Fruit fly (Drosophila melanogaster) Kc167 (cell line): ENCODE data around the gene Srp72.

Experiments used
- Myc ChIP-seq: fragments of >200 bp; optimal IDR thresholded peaks from 2 replicates; lab custom pipeline; 2017; ENCODE audit warnings: missing external identifiers
- Sin3A ChIP-seq: fragments of >200 bp; optimal IDR thresholded peaks from 2 replicates; lab custom pipeline; 2018; ENCODE audit warnings: missing external identifiers
- h ChIP-seq: fragments of >200 bp; optimal IDR thresholded peaks from 3 replicates; lab custom pipeline; 2018; ENCODE audit warnings: missing external identifiers
- insv ChIP-seq: fragments of >200 bp; optimal IDR thresholded peaks from 3 replicates; lab custom pipeline; 2018; ENCODE audit warnings: missing external identifiers
- psq ChIP-seq: fragments of >200 bp; optimal IDR thresholded peaks from 2 replicates; lab custom pipeline; 2017; ENCODE audit warnings: missing external identifiers
- ttk ChIP-seq: sonication (Bioruptor generic); optimal IDR thresholded peaks from 2 replicates; lab custom pipeline; 2017; ENCODE audit warnings: missing external identifiers

Gene Srp72

DNA sequence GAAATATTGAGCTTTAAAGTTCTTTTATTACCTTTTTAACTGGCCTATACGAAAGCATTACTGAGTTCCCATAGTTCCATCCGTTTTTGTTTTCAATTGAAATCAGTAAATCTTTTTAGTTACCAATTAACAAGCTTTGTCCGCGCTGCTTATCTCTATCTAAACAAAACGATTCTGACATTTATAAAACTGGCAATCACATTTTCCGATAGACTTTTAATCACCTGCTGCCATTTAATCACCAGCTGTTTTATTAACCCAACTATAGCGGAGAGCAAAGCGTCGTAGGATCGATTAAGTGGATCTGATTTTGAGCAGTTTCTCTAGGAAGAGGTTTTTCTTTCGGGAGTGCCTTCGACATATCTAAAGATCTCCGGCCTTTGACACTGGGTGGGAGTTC lies 14.1 kb downstream of the Srp72 start:
- TF ChIP-seq h: no peak
- TF ChIP-seq Sin3A: no peak
- no peak for TF ChIP-seq insv (lab: Kevin White, UChicago)

DNA sequence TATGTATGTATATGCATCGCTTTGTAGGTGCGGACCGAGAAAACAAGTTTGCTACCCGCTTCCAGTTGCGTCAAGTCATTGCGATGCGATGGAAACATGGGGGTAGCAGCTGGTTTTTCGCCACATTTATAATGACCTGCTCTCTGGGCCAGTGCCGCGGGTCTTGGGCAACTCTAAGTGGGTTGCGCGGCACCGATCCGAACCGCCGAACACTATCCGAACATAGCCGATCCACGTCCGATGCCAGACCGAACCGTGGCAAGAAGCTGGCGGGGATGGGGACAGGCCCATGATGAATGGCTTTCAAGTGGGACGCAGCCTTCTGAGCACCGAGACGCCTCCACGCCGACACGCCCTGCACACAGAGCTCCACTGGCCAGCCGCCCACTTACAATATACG lies 15.6 kb downstream of the Srp72 start:
- TF ChIP-seq Sin3A: no peak
- no peak for TF ChIP-seq insv (lab: Kevin White, UChicago)
- TF ChIP-seq psq (lab: Kevin White, UChicago): no peak
- no peak for TF ChIP-seq ttk
- no peak for TF ChIP-seq Myc

DNA sequence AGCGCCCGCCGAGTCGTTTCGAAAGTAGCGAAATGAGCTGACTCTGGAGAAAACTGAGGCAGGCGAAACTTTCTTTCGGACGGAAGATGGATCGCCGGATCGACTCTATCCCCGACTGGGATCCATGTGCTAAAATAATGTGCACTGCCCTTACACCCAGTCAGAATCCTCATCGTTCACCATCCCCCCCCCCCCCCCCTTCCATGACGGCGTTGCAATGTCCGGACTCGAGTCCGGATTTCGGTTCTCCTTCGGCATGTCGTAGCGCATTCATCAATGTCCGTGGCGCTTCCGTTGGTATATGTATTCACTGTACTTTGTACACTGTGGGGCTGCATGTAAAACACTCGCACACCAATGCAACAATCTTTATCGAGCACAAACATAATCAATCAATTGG lies 16.6 kb downstream of the Srp72 start:
- TF ChIP-seq psq (lab: Kevin White, UChicago) (no peak), h (no peak), Sin3A (no peak), ttk (no peak), Myc (no peak), insv (lab: Kevin White, UChicago) (no peak)

DNA sequence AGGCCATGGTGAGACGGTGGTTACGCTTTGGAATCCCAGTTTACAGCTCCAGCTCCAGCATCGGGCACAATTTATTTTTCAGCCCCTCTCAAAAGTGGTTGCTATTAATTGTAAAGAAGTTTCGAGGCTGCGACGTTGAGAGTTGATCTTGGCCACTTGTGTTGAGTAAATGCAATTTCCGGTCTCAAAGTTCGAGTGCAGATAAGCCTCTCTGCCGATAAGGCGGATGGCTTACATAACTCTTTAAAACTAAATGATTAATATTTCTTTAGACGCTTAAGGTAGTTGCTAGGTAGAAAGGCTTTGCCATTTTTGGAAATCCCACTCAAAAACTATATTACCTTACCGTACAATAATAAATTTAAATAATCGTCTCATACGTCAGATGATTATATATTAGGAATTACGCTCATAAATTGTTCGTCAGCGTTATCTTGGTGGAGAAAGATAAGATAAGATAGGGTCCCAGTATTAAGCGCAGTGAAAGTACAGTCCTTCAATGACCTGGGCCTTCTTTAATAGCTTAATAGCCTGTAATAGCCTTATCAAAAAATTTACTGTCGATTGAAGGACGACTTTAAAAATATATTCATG lies 17.1 kb downstream of the Srp72 start:
- TF ChIP-seq ttk: no peak

DNA sequence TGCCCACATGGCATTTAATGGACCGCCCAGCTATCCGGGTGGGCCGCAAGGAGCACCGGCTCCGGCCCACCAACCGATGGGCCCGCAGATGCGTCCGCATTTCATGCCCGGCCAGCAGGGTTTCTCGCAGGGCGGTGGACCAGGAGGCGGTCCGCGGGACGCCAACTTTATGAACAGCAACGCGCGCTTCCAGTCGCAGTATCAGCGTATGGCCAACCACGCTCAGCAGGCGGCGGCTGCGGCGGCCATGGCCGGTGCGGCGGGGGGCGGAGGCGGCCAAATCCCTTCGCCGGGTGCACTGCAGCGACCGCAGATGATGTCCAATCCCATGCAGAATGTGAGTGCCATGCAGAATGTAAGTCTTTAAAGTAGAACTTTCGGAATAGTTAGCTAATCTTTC lies 19.7 kb downstream of the Srp72 start:
- TF ChIP-seq Sin3A (no peak), Myc (no peak), psq (lab: Kevin White, UChicago) (no peak), h (no peak), ttk (no peak), insv (lab: Kevin White, UChicago) (no peak)

DNA sequence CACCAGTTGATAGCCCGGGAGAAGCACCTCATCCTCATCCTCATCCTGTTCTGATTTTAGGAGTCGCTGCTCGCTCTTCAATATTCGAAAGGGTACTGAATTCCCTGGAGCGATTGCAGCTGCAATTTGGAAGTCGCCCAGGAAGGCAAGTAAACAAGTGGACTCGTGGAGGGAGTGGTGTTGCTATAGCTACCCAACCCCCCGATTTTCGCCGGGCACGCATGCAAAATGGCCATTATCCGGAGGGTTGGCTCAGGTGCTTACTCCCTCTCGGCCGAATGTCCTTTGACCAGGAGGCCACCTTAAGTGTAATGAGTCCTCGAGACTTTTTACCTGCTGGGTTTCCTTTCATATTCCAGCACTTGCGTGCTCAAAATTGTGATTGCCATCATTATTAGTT lies 28.3 kb downstream of the Srp72 start, which contains the start of gene CG15923:
CG15923 (minus strand) TSS at position 101 of the 400 bp plus-strand sequence.
- TF ChIP-seq Sin3A (no peak), ttk (no peak), psq (lab: Kevin White, UChicago) (no peak), Myc (no peak), insv (lab: Kevin White, UChicago) (no peak), h (no peak)

DNA sequence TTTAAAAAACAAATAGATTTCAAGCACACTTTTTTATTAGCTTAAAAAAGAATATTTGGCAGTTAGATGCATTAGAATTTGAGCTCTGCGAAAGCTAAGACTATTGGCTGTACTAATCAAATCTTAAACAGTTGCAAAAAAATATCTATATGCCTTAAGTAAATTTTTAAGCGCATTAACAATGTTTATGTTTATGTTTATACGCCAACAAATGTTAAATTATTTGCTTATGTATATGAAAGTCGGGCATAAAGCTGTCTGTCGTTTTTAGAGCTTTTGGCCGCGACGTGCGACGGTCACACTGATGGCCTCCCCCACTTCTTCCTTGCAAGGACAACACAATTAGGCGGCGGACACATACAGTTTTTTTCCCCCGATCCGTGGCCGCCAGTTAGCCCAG lies 29.1 kb downstream of the Srp72 start, which contains the start of gene CG5466:
CG5466 (plus strand) TSS at position 301 of the 400 bp plus-strand sequence.
- TF ChIP-seq insv (lab: Kevin White, UChicago) (no peak), ttk (no peak), Sin3A (no peak)

DNA sequence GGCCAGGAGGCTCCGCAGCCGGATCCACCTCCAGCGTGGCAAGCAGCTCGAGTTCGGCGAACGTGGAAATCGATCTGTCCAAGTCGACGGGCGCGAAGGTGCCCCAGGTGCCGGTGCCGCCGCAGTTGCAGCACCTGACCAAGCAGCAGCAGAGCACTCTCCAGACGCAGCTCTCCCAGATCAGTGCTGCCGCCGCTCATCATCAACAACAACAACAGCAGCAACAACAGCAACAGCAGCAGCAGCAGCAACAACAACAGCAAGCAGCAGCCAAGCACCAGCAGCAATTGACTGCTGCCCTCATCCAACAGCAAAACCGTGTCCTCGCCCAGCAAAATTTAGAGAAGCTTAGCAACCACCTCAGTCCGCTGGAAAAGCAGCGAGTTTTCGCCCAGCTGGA lies 30.4 kb downstream of the Srp72 start:
- TF ChIP-seq Myc (no peak), insv (lab: Kevin White, UChicago) (no peak), ttk (no peak), psq (lab: Kevin White, UChicago) (no peak), h (no peak), Sin3A (no peak)

DNA sequence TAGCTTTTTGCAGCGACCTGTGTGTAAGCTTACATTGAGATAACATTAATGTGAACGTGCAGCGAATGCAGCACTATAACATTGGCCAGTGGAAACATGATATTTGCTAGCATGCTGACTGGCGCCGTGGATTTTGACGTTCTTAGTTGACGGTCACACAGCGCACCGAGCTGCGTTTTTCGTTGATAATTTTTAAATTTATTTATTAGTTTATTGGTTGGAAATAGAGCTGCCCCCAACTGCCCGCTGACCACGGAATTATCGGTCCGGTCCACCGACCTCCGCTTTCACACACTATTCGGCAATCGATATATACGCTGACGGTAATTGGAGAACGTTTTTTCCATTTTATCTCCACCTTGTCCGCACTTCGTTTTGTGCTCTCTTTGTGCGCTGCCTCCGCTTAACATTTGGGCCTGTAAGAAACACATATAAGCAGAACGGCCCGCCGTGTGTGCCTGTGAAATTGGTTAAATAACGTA lies 33.3 kb downstream of the Srp72 start, which contains the start of gene H:
H (plus strand) TSS at position 134 of the 482 bp plus-strand sequence.
- TF ChIP-seq ttk (no peak), psq (lab: Kevin White, UChicago) (no peak)

DNA sequence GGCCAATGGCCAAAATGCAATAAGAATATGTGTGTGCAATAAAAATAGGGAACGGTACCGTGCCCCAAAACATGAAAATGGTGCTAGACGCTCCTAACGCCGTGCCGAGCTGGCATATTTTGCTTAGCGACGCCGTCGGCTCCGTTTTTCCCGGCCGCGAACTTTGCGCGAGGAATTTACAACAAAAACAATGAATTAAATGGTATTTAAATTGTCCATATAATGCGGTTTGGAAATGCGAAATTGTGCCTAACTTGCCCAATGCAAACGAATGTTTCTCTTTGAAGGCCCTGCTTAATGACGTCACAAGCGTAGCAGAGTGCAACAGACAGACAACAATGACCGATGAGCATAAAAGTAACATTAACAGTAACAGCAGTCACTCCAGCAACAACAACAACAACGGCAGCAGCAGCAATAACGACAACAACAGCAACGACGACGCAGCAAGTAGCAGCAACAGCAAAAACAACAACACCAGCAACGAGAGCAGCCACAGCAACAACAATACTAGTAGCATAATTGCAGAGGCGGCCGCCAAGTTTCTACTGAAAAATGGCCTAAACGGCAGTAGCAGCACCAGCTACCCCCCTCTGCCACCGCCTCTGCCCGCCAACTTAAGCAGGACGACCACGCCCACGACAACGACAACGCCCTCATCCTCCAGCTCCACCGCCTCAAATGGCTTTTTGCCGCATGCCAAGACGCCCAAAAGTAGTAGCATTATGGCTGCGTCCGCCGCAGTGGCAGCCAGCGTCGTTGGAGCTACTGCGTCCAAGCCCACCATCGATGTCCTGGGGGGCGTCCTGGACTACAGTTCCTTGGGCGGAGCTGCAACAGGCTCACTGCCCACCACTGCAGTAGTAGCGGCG lies 34.0 kb downstream of the Srp72 start:
- no peak for TF ChIP-seq Myc
- no peak for TF ChIP-seq psq (lab: Kevin White, UChicago)
- no peak for TF ChIP-seq insv (lab: Kevin White, UChicago)
- no peak for TF ChIP-seq Sin3A
- no peak for TF ChIP-seq ttk

DNA sequence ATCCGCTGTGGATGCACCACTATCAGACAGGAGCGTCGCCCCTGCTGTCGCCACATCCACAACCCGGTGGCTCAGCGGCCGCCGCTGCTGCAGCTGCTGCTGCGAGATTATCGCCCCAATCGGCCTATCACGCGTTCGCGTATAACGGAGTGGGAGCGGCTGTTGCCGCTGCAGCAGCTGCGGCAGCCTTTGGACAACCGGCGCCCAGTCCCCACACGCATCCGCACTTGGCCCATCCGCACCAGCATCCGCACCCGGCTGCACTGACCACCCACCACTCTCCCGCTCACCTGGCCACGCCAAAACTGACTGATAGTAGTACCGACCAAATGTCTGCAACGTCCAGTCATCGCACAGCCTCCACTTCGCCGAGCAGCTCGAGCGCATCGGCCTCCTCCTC lies 37.6 kb downstream of the Srp72 start:
- no peak for TF ChIP-seq ttk
- TF ChIP-seq psq (lab: Kevin White, UChicago): no peak
- no peak for TF ChIP-seq insv (lab: Kevin White, UChicago)
- TF ChIP-seq h: no peak
- no peak for TF ChIP-seq Sin3A
- no peak for TF ChIP-seq Myc

DNA sequence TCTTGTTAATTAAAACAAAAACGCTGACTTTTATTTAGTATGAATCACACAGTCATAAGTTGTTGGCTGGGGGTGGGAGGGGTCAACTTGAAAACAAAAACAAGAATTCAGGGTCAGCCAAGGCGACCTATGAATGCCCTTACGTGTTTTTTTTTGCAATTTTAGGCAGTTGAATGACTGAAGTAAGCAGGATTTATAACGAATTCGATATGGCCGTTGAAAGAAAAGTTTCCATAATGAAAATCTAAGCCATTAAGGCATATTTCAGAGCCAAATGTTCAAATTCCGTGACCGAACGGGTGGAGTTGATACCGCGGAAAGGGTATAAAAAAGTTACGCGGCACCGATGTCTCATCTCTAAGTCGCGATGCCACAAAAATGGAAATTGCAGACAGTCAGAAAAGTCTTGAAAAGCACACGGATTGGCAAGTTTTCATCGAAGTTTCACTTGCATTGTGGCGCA lies 45.5 kb downstream of the Srp72 start:
- no peak for TF ChIP-seq h
- no peak for TF ChIP-seq Myc
- no peak for TF ChIP-seq insv (lab: Kevin White, UChicago)
- TF ChIP-seq Sin3A: no peak
- TF ChIP-seq ttk: no peak
- TF ChIP-seq psq (lab: Kevin White, UChicago): no peak

DNA sequence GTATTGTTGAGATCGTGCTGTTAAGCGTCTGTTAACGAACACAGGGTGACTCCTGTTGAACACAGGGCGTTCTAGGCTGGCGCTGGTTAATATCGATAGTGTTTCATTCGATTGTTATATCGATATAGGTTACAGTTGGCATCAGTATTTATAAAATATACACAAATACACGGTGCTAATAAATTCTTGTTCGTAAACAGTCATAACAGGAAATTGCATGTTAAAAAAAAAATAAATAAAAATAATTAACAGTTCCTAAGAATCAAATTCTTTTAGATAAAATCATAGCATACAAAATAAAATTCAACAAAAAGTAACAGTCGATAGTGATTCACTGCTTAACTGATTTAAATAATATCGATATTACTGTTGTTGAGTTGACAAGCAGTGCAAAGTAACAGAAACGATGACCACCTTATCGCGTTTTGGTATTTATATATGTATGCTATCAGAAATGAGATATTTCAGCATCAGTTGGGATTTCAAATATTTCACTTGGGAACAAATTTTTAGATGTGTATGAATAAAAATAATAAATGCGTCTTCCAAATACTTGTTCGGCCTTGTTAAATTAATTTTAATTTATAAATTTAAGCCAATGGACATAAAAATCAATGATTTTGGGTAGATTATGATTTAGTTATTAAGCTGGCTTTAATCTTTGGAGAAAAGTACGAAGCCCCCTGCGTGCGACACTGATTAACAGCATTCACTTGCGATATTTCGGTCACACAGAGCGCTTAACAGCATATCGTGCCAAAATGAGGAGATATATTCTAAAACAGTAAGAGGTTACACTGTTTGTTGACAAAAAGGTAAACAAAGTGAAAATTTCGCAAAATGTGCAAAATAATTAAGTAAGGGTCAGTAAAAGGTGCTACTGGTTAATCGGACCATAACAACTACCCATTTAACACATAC lies 46.4 kb downstream of the Srp72 start, which contains the start of the genes Pi3K92E and Lrrk:
Pi3K92E (minus strand) TSS at position 59 of the 921 bp plus-strand sequence.
Lrrk (plus strand) TSS at position 807 of the 921 bp plus-strand sequence.
- no peak for TF ChIP-seq Sin3A
- TF ChIP-seq Myc: no peak
- no peak for TF ChIP-seq psq (lab: Kevin White, UChicago)
- no peak for TF ChIP-seq insv (lab: Kevin White, UChicago)
- TF ChIP-seq ttk: no peak
- no peak for TF ChIP-seq h
